Worm (Caenorhabditis elegans) whole organism, late embryonic: ENCODE results near the gene srg-24.

Experiments used
- C08G9.2 ChIP-seq: sonication (generic microtip); optimal IDR thresholded peaks from 2 replicates; lab custom pipeline; 2016; ENCODE audit warnings: mild to moderate bottlenecking, missing genetic modification characterization, moderate library complexity, missing compliant biosample characterization
- C38D4.7 ChIP-seq: fragments of 200-800 bp; sonication (Bioruptor generic); optimal IDR thresholded peaks from 2 replicates; lab custom pipeline; 2018; ENCODE audit warnings: mild to moderate bottlenecking, missing genetic modification characterization, moderate library complexity, missing compliant biosample characterization
- F13H6.1 ChIP-seq: sonication (generic microtip); optimal IDR thresholded peaks from 2 replicates; lab custom pipeline; 2016; ENCODE audit warnings: missing genetic modification characterization, missing compliant biosample characterization
- K02D7.2 ChIP-seq: sonication (generic microtip); optimal IDR thresholded peaks from 2 replicates; lab custom pipeline; 2017; ENCODE audit warnings: mild to moderate bottlenecking, missing genetic modification characterization, missing compliant biosample characterization
- K09A11.1 ChIP-seq: sonication (generic microtip); optimal IDR thresholded peaks from 2 replicates; lab custom pipeline; 2017; ENCODE audit warnings: antibody characterized with exemption, mild to moderate bottlenecking, missing genetic modification characterization, missing compliant biosample characterization; ENCODE audit not compliant: insufficient read depth
- T23F11.4 ChIP-seq: fragments of 200-800 bp; sonication (Bioruptor generic); optimal IDR thresholded peaks from 2 replicates; lab custom pipeline; 2018; ENCODE audit warnings: mild to moderate bottlenecking, missing genetic modification characterization, missing compliant biosample characterization
- ahr-1 ChIP-seq: sonication (generic microtip); optimal IDR thresholded peaks from 2 replicates; lab custom pipeline; 2016; ENCODE audit warnings: missing genetic modification characterization, missing compliant biosample characterization
- ceh-19 ChIP-seq: fragments of 200-800 bp; sonication (Bioruptor generic); optimal IDR thresholded peaks from 2 replicates; lab custom pipeline; 2018; ENCODE audit warnings: mild to moderate bottlenecking, missing genetic modification characterization, missing compliant biosample characterization
- ceh-2 ChIP-seq: sonication (generic microtip); optimal IDR thresholded peaks from 2 replicates; lab custom pipeline; 2016; ENCODE audit warnings: missing genotype, missing genetic modification characterization, missing compliant biosample characterization
- ceh-24 ChIP-seq: sonication (generic microtip); optimal IDR thresholded peaks from 2 replicates; lab custom pipeline; 2016; ENCODE audit warnings: mild to moderate bottlenecking, missing genetic modification characterization, missing compliant biosample characterization
- ceh-31 ChIP-seq: sonication (generic microtip); optimal IDR thresholded peaks from 2 replicates; lab custom pipeline; 2016; ENCODE audit warnings: missing genetic modification characterization, missing compliant biosample characterization
- ceh-45 ChIP-seq: fragments of 200-800 bp; sonication (Bioruptor generic); IDR thresholded peaks from 2 replicates; pipeline ENCODE4 v1.3.6; 2022; ENCODE audit warnings: missing genetic modification reagents, missing genetic modification characterization, missing compliant biosample characterization
- ceh-6 ChIP-seq: fragments of 200-800 bp; sonication (Bioruptor generic); optimal IDR thresholded peaks from 2 replicates; lab custom pipeline; 2018; ENCODE audit warnings: mild to moderate bottlenecking, missing genetic modification characterization, missing compliant biosample characterization
- ceh-9 ChIP-seq: sonication (generic microtip); optimal IDR thresholded peaks from 2 replicates; lab custom pipeline; 2016; ENCODE audit warnings: mild to moderate bottlenecking, missing genetic modification characterization, inconsistent platforms, missing compliant biosample characterization
- che-1 ChIP-seq: sonication (generic microtip); optimal IDR thresholded peaks from 2 replicates; lab custom pipeline; 2016; ENCODE audit warnings: mild to moderate bottlenecking, missing genetic modification characterization, missing compliant biosample characterization
- elt-2 ChIP-seq: sonication (generic microtip); optimal IDR thresholded peaks from 2 replicates; lab custom pipeline; 2016; ENCODE audit warnings: missing genetic modification reagents, missing genetic modification characterization, missing compliant biosample characterization
- eyg-1 ChIP-seq: sonication (generic microtip); optimal IDR thresholded peaks from 2 replicates; lab custom pipeline; 2016; ENCODE audit warnings: missing genotype, missing genetic modification characterization, missing compliant biosample characterization
- fkh-10 ChIP-seq: fragments of 150-350 bp; optimal IDR thresholded peaks from 2 replicates; lab custom pipeline; 2014; ENCODE audit warnings: missing biosample characterization, missing genetic modification reagents, missing genetic modification characterization
- gmeb-2 ChIP-seq: sonication (generic microtip); optimal IDR thresholded peaks from 2 replicates; lab custom pipeline; 2016; ENCODE audit warnings: missing genetic modification characterization, inconsistent platforms, missing compliant biosample characterization
- hlh-13 ChIP-seq: fragments of 200-800 bp; sonication (Bioruptor generic); optimal IDR thresholded peaks from 2 replicates; lab custom pipeline; 2018; ENCODE audit warnings: mild to moderate bottlenecking, missing genetic modification characterization, missing compliant biosample characterization
- hlh-15 ChIP-seq: sonication (generic microtip); optimal IDR thresholded peaks from 2 replicates; lab custom pipeline; 2016; ENCODE audit warnings: missing genetic modification characterization, missing compliant biosample characterization
- hlh-30 ChIP-seq: sonication (generic microtip); optimal IDR thresholded peaks from 2 replicates; lab custom pipeline; 2017; ENCODE audit warnings: antibody characterized with exemption, missing genetic modification characterization, missing compliant biosample characterization; ENCODE audit not compliant: insufficient read depth
- hlh-6 ChIP-seq: sonication (generic microtip); optimal IDR thresholded peaks from 2 replicates; lab custom pipeline; 2016; ENCODE audit warnings: missing genotype, missing genetic modification characterization, missing compliant biosample characterization
- lim-6 ChIP-seq: sonication (generic microtip); optimal IDR thresholded peaks from 2 replicates; lab custom pipeline; 2016; ENCODE audit warnings: missing genetic modification characterization, missing compliant biosample characterization
- lin-11 ChIP-seq: fragments of 200-800 bp; sonication (Bioruptor generic); optimal IDR thresholded peaks from 2 replicates; lab custom pipeline; 2018; ENCODE audit warnings: mild to moderate bottlenecking, missing genetic modification characterization, missing compliant biosample characterization
- mec-3 ChIP-seq: sonication (generic microtip); optimal IDR thresholded peaks from 2 replicates; lab custom pipeline; 2016; ENCODE audit warnings: borderline replicate concordance, missing genetic modification characterization, missing compliant biosample characterization
- nhr-11 ChIP-seq: fragments of 150-350 bp; optimal IDR thresholded peaks from 2 replicates; lab custom pipeline; 2014; ENCODE audit warnings: missing biosample characterization, missing genetic modification characterization
- odd-2 ChIP-seq: sonication (generic microtip); optimal IDR thresholded peaks from 2 replicates; lab custom pipeline; 2017; ENCODE audit warnings: antibody characterized with exemption, mild to moderate bottlenecking, missing genetic modification characterization, missing compliant biosample characterization
- pag-3 ChIP-seq: sonication (generic microtip); optimal IDR thresholded peaks from 2 replicates; lab custom pipeline; 2016; ENCODE audit warnings: missing compliant biosample characterization, missing genetic modification characterization, borderline replicate concordance
- pax-1 ChIP-seq: fragments of 150-350 bp; optimal IDR thresholded peaks from 2 replicates; lab custom pipeline; 2014; ENCODE audit warnings: missing biosample characterization, missing genetic modification characterization
- ref-2 ChIP-seq: sonication (generic microtip); optimal IDR thresholded peaks from 2 replicates; lab custom pipeline; 2016; ENCODE audit warnings: missing genetic modification characterization, missing compliant biosample characterization
- rnt-1 ChIP-seq: sonication (generic microtip); optimal IDR thresholded peaks from 2 replicates; lab custom pipeline; 2016; ENCODE audit warnings: missing genetic modification characterization, missing compliant biosample characterization
- sdc-2 ChIP-seq: sonication (generic microtip); optimal IDR thresholded peaks from 2 replicates; lab custom pipeline; 2016; ENCODE audit warnings: missing genotype, missing genetic modification characterization, missing compliant biosample characterization
- sox-2 ChIP-seq: fragments of 200-800 bp; sonication (Bioruptor generic); IDR thresholded peaks from 2 replicates; pipeline ENCODE4 v1.3.6; 2022; ENCODE audit warnings: missing genetic modification reagents, missing genetic modification characterization, missing compliant biosample characterization
- syd-9 ChIP-seq: sonication (generic microtip); optimal IDR thresholded peaks from 2 replicates; lab custom pipeline; 2016; ENCODE audit warnings: mild to moderate bottlenecking, missing genetic modification characterization, moderate library complexity, missing compliant biosample characterization
- ttx-3 ChIP-seq: sonication (generic microtip); optimal IDR thresholded peaks from 2 replicates; lab custom pipeline; 2016; ENCODE audit warnings: missing genetic modification reagents, missing genetic modification characterization, missing compliant biosample characterization
- unc-3 ChIP-seq, 2 experiments: fragments of 200-800 bp in 1 of 2; sonication (Bioruptor generic) in 1 of 2; sonication (generic microtip) in 1 of 2; conservative IDR thresholded peaks in 1 of 2; optimal IDR thresholded peaks in 1 of 2; 2 replicates each; pipeline versions ENCODE4 v1.3.6 to Lab custom; 2016 to 2022; ENCODE audit warnings: missing compliant biosample characterization in 2 of 2, missing genetic modification characterization in 2 of 2, missing genetic modification reagents in 1 of 2
- unc-55 ChIP-seq: sonication (generic microtip); optimal IDR thresholded peaks from 2 replicates; lab custom pipeline; 2017; ENCODE audit warnings: missing biosample characterization, missing genetic modification reagents, missing genetic modification characterization
- unc-86 ChIP-seq: sonication (generic microtip); optimal IDR thresholded peaks from 2 replicates; lab custom pipeline; 2016; ENCODE audit warnings: missing genetic modification characterization, missing compliant biosample characterization

Gene srg-24

DNA sequence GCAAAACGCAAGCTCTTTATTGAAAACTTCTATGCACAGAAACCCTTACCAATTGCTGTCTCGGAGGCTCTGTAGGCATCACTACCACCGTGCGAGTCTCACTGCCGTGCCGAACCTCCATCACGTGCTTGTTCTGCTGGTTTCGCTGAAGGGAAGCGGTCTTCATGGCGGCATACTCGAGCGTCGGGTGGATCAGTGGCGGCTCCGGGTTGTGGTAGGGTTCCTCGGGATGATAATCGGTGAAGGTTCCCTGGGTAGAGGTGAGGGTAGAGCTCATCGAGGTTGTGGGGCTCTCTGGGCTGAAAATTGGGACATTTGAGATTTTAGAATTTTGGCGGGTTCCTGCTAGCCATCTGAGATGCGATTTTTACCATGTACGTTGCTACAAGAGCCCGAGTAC is 47.6 kb downstream of the srg-24 start:
- no peak for TF ChIP-seq odd-2 (tag; lab: Kevin White, UChicago)
- TF ChIP-seq ceh-2 (tag; lab: Kevin White, UChicago): no peak
- no peak for TF ChIP-seq F13H6.1 (tag; lab: Kevin White, UChicago)
- TF ChIP-seq unc-86 (tag; lab: Kevin White, UChicago): no peak
- no peak for TF ChIP-seq ceh-6
- TF ChIP-seq pag-3 (tag; lab: Kevin White, UChicago): no peak
- TF ChIP-seq ceh-9 (tag; lab: Kevin White, UChicago): no peak
- no peak for TF ChIP-seq mec-3 (tag; lab: Kevin White, UChicago)
- TF ChIP-seq sdc-2 (tag; lab: Kevin White, UChicago): no peak
- TF ChIP-seq unc-3 (GFP tag; conservative IDR thresholded peaks at IDR 0.05; lab: Robert Waterston, UW): no peak
- TF ChIP-seq unc-3 (tag; optimal IDR thresholded peaks at IDR 0.05; lab: Kevin White, UChicago): no peak
- no peak for TF ChIP-seq ceh-45 (GFP tag; lab: Robert Waterston, UW)
- TF ChIP-seq ceh-31 (tag; lab: Kevin White, UChicago): no peak
- TF ChIP-seq ceh-19: no peak
- no peak for TF ChIP-seq che-1 (tag; lab: Kevin White, UChicago)
- no peak for TF ChIP-seq ref-2
- no peak for TF ChIP-seq hlh-30
- TF ChIP-seq nhr-11 (tag; lab: Kevin White, UChicago): no peak
- no peak for TF ChIP-seq pax-1 (tag; lab: Kevin White, UChicago)
- TF ChIP-seq, all 69 proteins: peak for 0

DNA sequence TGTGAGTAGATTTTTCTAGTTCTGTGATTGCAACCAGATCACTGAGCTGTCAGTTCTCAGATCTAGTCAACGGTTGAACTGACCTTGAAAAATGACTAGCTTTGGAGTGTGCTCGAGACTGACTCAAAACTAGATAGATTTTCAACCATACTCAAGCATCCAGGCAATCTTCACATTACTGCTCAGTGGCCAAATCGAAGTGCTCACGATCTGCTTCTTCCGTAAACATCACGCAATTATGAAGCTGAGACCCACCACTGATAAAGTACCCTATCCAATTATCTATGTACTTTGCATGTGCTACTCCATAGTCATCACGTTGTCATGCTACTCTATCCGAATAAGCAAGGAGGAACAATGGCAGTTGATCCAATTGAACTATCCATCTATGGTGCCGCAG is 49.1 kb downstream of the srg-24 start:
- TF ChIP-seq lim-6 (tag; lab: Kevin White, UChicago) (no peak), syd-9 (no peak), pax-1 (tag; lab: Kevin White, UChicago) (no peak), sox-2 (GFP tag; lab: Robert Waterston, UW) (no peak), mec-3 (tag; lab: Kevin White, UChicago) (no peak), elt-2 (tag; lab: Kevin White, UChicago) (no peak), C38D4.7 (no peak), C08G9.2 (tag; lab: Kevin White, UChicago) (no peak), K02D7.2 (tag; lab: Kevin White, UChicago) (no peak), T23F11.4 (GFP tag; lab: Kevin White, UChicago) (no peak), hlh-6 (tag; lab: Kevin White, UChicago) (no peak), ref-2 (no peak), hlh-15 (tag; lab: Kevin White, UChicago) (no peak), gmeb-2 (no peak), sdc-2 (tag; lab: Kevin White, UChicago) (no peak), hlh-13 (GFP tag; lab: Kevin White, UChicago) (no peak)
- TF ChIP-seq, all 69 proteins: peak for 0

DNA sequence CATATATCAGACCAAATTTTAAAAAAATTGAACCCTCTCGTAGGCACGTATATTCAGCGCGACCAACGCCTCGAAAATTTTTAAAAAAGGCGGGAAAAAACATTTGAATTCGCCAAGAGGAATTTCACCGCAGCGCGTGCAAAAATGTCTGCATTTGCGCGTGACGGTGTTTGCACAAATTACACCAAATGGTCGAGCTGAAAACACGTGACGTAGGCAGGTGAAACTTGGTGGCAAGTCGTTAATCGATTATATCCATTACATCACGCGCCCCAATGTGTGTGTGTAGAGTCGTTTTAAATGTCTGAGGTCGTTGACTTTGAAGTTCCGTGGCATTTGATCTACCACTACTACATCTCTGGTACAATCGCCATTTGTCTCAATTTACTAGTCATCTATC is 49.7 kb downstream of the srg-24 start, which contains the start of gene sri-31:
Gene sri-31 (plus strand): TSS at position 301 of the 400 bp plus-strand sequence.
- TF ChIP-seq ceh-24 (tag; lab: Kevin White, UChicago) (no peak), ttx-3 (tag; lab: Kevin White, UChicago) (no peak), gmeb-2 (no peak), ceh-19 (no peak), hlh-13 (GFP tag; lab: Kevin White, UChicago) (no peak), K09A11.1 (tag; lab: Kevin White, UChicago) (no peak), ceh-31 (tag; lab: Kevin White, UChicago) (no peak), eyg-1 (no peak), ahr-1 (no peak), fkh-10 (GFP tag; lab: Kevin White, UChicago) (no peak), lin-11 (no peak), unc-55 (GFP tag; lab: Kevin White, UChicago) (no peak), rnt-1 (tag; lab: Kevin White, UChicago) (no peak)
- TF ChIP-seq, all 69 proteins: peak for 0
